Fruit fly (Drosophila melanogaster): ENCODE measurements around the gene comt.
A peak's percentile ranks its signal among the peaks of the same experiment; 100 is the strongest.

comt gene

dm6 chrX:13277580-13278467, 19.0 kb downstream of the comt start (continued):
- TF ChIP-seq gcm (GFP tag; optimal IDR thresholded peaks at IDR 0.05) (no peak), NfI (GFP tag; optimal IDR thresholded peaks at IDR 0.05) (peak; percentile 26), ttk (GFP tag; IDR thresholded peaks at IDR 0.05) (no peak), fd64A (GFP tag; optimal IDR thresholded peaks at IDR 0.05) (no peak), tx (GFP tag; optimal IDR thresholded peaks at IDR 0.05) (no peak), sisA (GFP tag; IDR thresholded peaks at IDR 0.05) (peak; percentile 33; the same call in 1 of the 2 replicates), zfh1 (GFP tag; IDR thresholded peaks at IDR 0.05) (no peak), Med (GFP tag) (peak; percentile 88), H2.0 (GFP tag; IDR thresholded peaks at IDR 0.05) (no peak), HmgZ (tag; optimal IDR thresholded peaks at IDR 0.05) (no peak), CG4730 (GFP tag; IDR thresholded peaks at IDR 0.05) (no peak), pzg (GFP tag; optimal IDR thresholded peaks at IDR 0.05) (no peak), MESR4 (GFP tag; optimal IDR thresholded peaks at IDR 0.05) (no peak), Bdp1 (GFP tag; optimal IDR thresholded peaks at IDR 0.05) (no peak), CG9876 (GFP tag; optimal IDR thresholded peaks at IDR 0.05) (no peak), sd (tag; optimal IDR thresholded peaks at IDR 0.05) (no peak), CG17328 (GFP tag; IDR thresholded peaks at IDR 0.05) (no peak), gt (GFP tag; IDR thresholded peaks at IDR 0.05) (no peak), Gug (GFP tag; IDR thresholded peaks at IDR 0.05) (0 out of 4 replicates have a peak, but pooled peaks have one; percentile 38), D19A (tag; optimal IDR thresholded peaks at IDR 0.05) (peak; percentile 81), Vsx1 (GFP tag; optimal IDR thresholded peaks at IDR 0.05) (no peak), exex (tag; optimal IDR thresholded peaks at IDR 0.05) (no peak), CG30020 (tag; optimal IDR thresholded peaks at IDR 0.05) (no peak), CG8765 (GFP tag; IDR thresholded peaks at IDR 0.05) (no peak), Hr39 (optimal IDR thresholded peaks at IDR 0.05) (no peak), nerfin-2 (GFP tag; IDR thresholded peaks at IDR 0.05; ENCODE audit: partially characterized antibody) (no peak), Dek (tag; optimal IDR thresholded peaks at IDR 0.05) (no peak), Xrp1 (GFP tag; IDR thresholded peaks at IDR 0.05) (peak; percentile 52), ems (GFP tag; optimal IDR thresholded peaks at IDR 0.05) (peak; percentile 21), CG12155 (GFP tag; optimal IDR thresholded peaks at IDR 0.05) (no peak), CG1647 (GFP tag; optimal IDR thresholded peaks at IDR 0.05) (peak; percentile 24), Sry-δ (GFP tag; optimal IDR thresholded peaks at IDR 0.05) (no peak), unc-4 (GFP tag; IDR thresholded peaks at IDR 0.05; ENCODE audit: partially characterized antibody) (no peak), gsb-n (tag; optimal IDR thresholded peaks at IDR 0.05) (no peak), Fer3 (tag; optimal IDR thresholded peaks at IDR 0.05) (peak; percentile 13), CG12744 (GFP tag; optimal IDR thresholded peaks at IDR 0.05) (no peak), CG13296 (GFP tag; optimal IDR thresholded peaks at IDR 0.05) (no peak), mam (GFP tag; optimal IDR thresholded peaks at IDR 0.05) (peak; percentile 10), GATAe (GFP tag; conservative IDR thresholded peaks at IDR 0.05) (no peak), CG15696 (tag; optimal IDR thresholded peaks at IDR 0.05) (no peak), slp2 (GFP tag; optimal IDR thresholded peaks at IDR 0.05) (no peak), ab (GFP tag; optimal IDR thresholded peaks at IDR 0.05) (no peak), dysf (GFP tag; IDR thresholded peaks at IDR 0.05) (0 out of 3 replicates have a peak, but pooled peaks have one; percentile 26), CG30403 (GFP tag; optimal IDR thresholded peaks at IDR 0.05) (no peak), CG12391 (tag; optimal IDR thresholded peaks at IDR 0.05) (peak; percentile 30), CG17829 (tag; optimal IDR thresholded peaks at IDR 0.05) (peak; percentile 7), jumu (GFP tag; optimal IDR thresholded peaks at IDR 0.05) (no peak), CG8478 (optimal IDR thresholded peaks at IDR 0.05) (no peak), row (GFP tag; IDR thresholded peaks at IDR 0.05) (peak; percentile 32), chn (GFP tag; optimal IDR thresholded peaks at IDR 0.05) (no peak), Lhr (GFP tag; optimal IDR thresholded peaks at IDR 0.05) (no peak)
